Worm (Caenorhabditis elegans): ENCODE data around the gene pqn-35.

- TF ChIP-seq ama-1 (optimal IDR thresholded peaks at IDR 0.05), result no peak
- no peak for TF ChIP-seq lin-38 (GFP tag; IDR thresholded peaks at IDR 0.05)
- no peak for TF ChIP-seq Y75B8A.6 (GFP tag; IDR thresholded peaks at IDR 0.05)
- no peak for TF ChIP-seq T20F7.1 (GFP tag; optimal IDR thresholded peaks at IDR 0.05)
- no peak for TF ChIP-seq daf-12 (tag; optimal IDR thresholded peaks at IDR 0.05)
- no peak for TF ChIP-seq unc-39 (tag; optimal IDR thresholded peaks at IDR 0.05)
- TF ChIP-seq Y105C5A.15 (GFP tag; IDR thresholded peaks at IDR 0.05), result no peak
- no peak for TF ChIP-seq unc-130 (GFP tag; optimal IDR thresholded peaks at IDR 0.05)
- TF ChIP-seq jun-1 (tag; optimal IDR thresholded peaks at IDR 0.05), result no peak
- TF ChIP-seq hlh-30 (tag; optimal IDR thresholded peaks at IDR 0.05; ENCODE audit: insufficient read depth), result no peak
Observed at ce11 chrII:4621650-4622049, 8.9 kb downstream of the pqn-35 start, which contains the start of gene clec-139.

All from whole organism, L4 larva.